Fruit fly (Drosophila melanogaster): ENCODE measurements around the gene CG14984.

The CG14984 gene

DNA sequence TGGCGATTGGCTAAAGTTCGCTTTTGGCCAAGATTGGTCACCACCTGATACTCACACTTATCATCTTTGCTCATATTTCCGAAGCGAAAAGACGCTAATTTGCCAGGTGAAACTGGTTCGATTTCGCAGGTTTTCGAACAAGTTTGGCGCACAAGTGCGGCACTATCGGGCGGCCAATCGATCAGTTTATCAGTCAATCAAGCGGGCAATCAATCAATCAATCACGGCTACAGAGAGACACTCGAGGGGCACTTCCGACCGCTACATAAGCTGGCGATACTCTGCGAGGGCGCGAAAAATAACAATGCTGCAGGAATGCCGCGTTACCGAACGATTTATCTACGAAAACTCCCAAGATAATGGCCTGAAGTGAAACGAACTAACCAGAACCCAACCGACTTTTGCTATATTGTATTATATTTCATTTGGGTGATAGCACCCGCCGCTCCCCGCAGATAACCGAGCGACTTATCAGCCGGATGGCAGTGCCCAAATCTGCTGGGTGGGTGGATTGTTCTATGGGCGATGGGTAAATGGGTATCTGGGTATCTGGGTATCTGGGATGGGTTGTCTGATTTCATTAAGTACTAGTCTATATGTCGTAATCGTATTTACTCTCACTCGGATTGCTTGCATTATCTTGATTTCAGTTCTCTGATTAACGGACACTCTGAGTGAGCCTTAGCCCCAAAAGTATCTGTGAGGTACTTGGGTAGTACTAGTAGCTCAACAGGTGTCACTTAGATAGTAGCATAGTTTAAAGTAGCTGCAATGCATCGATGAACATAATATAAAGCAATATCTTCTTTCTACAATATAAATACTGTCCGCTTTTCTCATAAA, 23.2 kb downstream of the CG14984 start:
- TF ChIP-seq CG15710 (tag; optimal IDR thresholded peaks at IDR 0.05): no peak
- TF ChIP-seq EcR (GFP tag; optimal IDR thresholded peaks at IDR 0.05): no peak
- TF ChIP-seq Ets98B (GFP tag; IDR thresholded peaks at IDR 0.05): no peak
- TF ChIP-seq CG32121 (GFP tag; IDR thresholded peaks at IDR 0.05): no peak
- TF ChIP-seq CG17806 (tag; optimal IDR thresholded peaks at IDR 0.05): no peak
- no peak for TF ChIP-seq CG13204 (GFP tag; optimal IDR thresholded peaks at IDR 0.05)
- no peak for TF ChIP-seq Pif1A (GFP tag; optimal IDR thresholded peaks at IDR 0.05)
- TF ChIP-seq D1 (tag; optimal IDR thresholded peaks at IDR 0.05): no peak
- no peak for TF ChIP-seq CG4496 (GFP tag; IDR thresholded peaks at IDR 0.05)
- no peak for TF ChIP-seq gl (tag; optimal IDR thresholded peaks at IDR 0.05)
- no peak for TF ChIP-seq CG34367 (tag; optimal IDR thresholded peaks at IDR 0.05)
- no peak for TF ChIP-seq CG12605 (GFP tag; IDR thresholded peaks at IDR 0.05)
- TF ChIP-seq Pif1B (GFP tag; optimal IDR thresholded peaks at IDR 0.05): no peak
- no peak for TF ChIP-seq CG14655 (GFP tag; optimal IDR thresholded peaks at IDR 0.05)
- no peak for TF ChIP-seq Snoo (tag; optimal IDR thresholded peaks at IDR 0.05)
- no peak for TF ChIP-seq CG8301 (tag; optimal IDR thresholded peaks at IDR 0.05)
- no peak for TF ChIP-seq fd96Ca (GFP tag; IDR thresholded peaks at IDR 0.05)

DNA sequence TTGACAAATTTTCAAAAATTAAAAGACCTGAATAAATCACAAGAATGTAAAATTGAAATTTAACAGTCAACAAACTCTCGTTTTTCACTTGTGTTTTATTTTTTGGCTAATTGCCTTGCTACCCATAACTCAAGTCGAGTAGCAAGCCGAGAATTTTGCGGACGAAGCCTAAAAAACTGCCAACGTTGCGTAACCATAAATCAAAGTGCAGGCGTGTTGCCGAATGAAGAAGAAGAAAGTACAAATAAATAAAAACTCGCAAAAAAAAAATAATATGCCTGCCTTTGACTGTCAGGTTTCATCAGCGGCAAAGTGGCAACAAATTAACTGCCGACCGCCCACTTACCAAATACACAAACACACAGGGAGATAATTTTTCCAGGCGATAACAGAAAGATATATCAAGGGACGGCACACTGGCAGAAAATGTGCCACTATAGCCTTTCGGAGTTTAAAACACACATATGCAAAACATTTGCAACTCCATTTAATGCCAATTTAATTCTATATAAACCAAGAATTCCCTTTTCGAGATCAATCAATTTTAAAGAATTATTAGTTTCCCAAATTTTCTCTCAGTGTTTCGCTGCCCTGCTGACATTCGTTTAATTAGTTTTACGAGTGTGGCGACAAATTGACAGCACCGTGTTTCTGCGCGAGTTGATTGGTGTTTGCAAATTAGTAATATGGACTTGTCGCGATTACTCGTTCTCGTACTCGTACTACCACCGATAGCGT, 24.0 kb downstream of the CG14984 start:
- TF ChIP-seq CG8301 (tag; optimal IDR thresholded peaks at IDR 0.05) (peak; percentile 29), EcR (GFP tag; optimal IDR thresholded peaks at IDR 0.05) (no peak), Pif1A (GFP tag; optimal IDR thresholded peaks at IDR 0.05) (peak; percentile 73), CG9948 (tag; optimal IDR thresholded peaks at IDR 0.05) (no peak), CG14655 (GFP tag; optimal IDR thresholded peaks at IDR 0.05) (peak; percentile 55), Ets98B (GFP tag; IDR thresholded peaks at IDR 0.05) (peak; percentile 74), CG4496 (GFP tag; IDR thresholded peaks at IDR 0.05) (peak; percentile 69), CG34367 (tag; optimal IDR thresholded peaks at IDR 0.05) (peak; percentile 54), CG12605 (GFP tag; IDR thresholded peaks at IDR 0.05) (peak; percentile 82), fd96Ca (GFP tag; IDR thresholded peaks at IDR 0.05) (peak; percentile 75), D1 (tag; optimal IDR thresholded peaks at IDR 0.05) (no peak), CG13204 (GFP tag; optimal IDR thresholded peaks at IDR 0.05) (no peak), Snoo (tag; optimal IDR thresholded peaks at IDR 0.05) (peak; percentile 82), Pif1B (GFP tag; optimal IDR thresholded peaks at IDR 0.05) (peak; percentile 72), CG17806 (tag; optimal IDR thresholded peaks at IDR 0.05) (peak; percentile 50), CG10348 (GFP tag; IDR thresholded peaks at IDR 0.05) (peak; percentile 43; the same call in 1 of the 2 replicates), CG32121 (GFP tag; IDR thresholded peaks at IDR 0.05) (peak; percentile 30; the same call in 1 of the 2 replicates), gl (tag; optimal IDR thresholded peaks at IDR 0.05) (no peak), CG15710 (tag; optimal IDR thresholded peaks at IDR 0.05) (peak; percentile 77), rn (GFP tag; IDR thresholded peaks at IDR 0.05) (no peak), CG8159 (tag; optimal IDR thresholded peaks at IDR 0.05) (peak; percentile 75)

DNA sequence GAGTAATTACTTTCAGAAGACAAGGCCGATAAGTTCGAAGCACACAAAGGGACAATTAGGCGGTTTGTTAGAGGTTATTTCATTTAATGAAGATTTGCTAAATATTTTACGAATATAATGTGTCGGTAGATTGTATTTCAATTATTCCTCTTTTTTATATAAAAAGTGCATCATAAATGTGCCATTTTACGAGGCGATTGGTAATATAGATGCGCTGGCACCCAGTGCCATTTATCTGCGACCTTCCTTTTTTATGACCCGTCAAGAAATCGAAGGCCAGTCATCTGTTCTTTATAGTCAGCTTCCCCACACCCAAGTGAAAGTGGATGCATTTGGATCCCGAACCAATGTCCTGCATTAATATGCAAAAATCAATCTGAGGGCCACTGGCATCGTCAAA, 24.9 kb downstream of the CG14984 start:
- no peak for TF ChIP-seq Ets98B (GFP tag; IDR thresholded peaks at IDR 0.05)
- no peak for TF ChIP-seq gl (tag; optimal IDR thresholded peaks at IDR 0.05)
- no peak for TF ChIP-seq CG4496 (GFP tag; IDR thresholded peaks at IDR 0.05)
- TF ChIP-seq D1 (tag; optimal IDR thresholded peaks at IDR 0.05): no peak
- no peak for TF ChIP-seq Pif1B (GFP tag; optimal IDR thresholded peaks at IDR 0.05)
- TF ChIP-seq Snoo (tag; optimal IDR thresholded peaks at IDR 0.05): no peak
- TF ChIP-seq Pif1A (GFP tag; optimal IDR thresholded peaks at IDR 0.05): no peak
- no peak for TF ChIP-seq CG34367 (tag; optimal IDR thresholded peaks at IDR 0.05)
- TF ChIP-seq CG9948 (tag; optimal IDR thresholded peaks at IDR 0.05): no peak
- TF ChIP-seq CG14655 (GFP tag; optimal IDR thresholded peaks at IDR 0.05): no peak
- TF ChIP-seq CG17806 (tag; optimal IDR thresholded peaks at IDR 0.05): no peak
- TF ChIP-seq CG8301 (tag; optimal IDR thresholded peaks at IDR 0.05): no peak
- no peak for TF ChIP-seq fd96Ca (GFP tag; IDR thresholded peaks at IDR 0.05)
- no peak for TF ChIP-seq CG13204 (GFP tag; optimal IDR thresholded peaks at IDR 0.05)

DNA sequence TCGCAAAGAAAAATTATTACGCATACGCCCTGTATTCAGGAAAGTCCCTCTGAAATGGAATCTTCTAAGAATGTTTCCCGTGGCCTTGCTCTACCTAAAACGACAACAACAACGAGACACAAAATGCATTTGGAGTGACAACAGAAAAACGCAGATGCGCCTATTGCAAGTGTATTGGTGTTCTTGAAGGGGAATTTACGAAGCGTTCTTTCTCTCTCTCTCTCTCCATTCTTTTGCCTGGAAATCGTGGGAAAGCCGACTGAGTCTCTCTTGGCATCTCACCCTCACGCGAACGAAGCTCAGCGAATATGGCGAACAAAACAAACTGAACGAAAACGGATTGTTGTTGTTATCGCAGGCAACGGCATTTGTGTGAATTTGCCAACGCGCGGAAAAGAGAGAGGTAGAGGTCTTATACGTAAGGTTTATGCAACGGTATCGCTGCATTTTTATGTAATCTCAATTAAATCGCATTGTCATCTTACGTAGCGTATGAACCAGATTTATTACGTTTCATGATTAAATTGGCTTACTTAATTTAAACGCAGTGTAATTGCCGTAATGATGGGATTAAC, 26.1 kb downstream of the CG14984 start:
- TF ChIP-seq CG10348 (GFP tag; IDR thresholded peaks at IDR 0.05) (no peak), CG13204 (GFP tag; optimal IDR thresholded peaks at IDR 0.05) (no peak), CG34367 (tag; optimal IDR thresholded peaks at IDR 0.05) (no peak), CG14655 (GFP tag; optimal IDR thresholded peaks at IDR 0.05) (no peak), D1 (tag; optimal IDR thresholded peaks at IDR 0.05) (no peak), Ets98B (GFP tag; IDR thresholded peaks at IDR 0.05) (no peak), fd96Ca (GFP tag; IDR thresholded peaks at IDR 0.05) (no peak), CG32121 (GFP tag; IDR thresholded peaks at IDR 0.05) (no peak), Pif1B (GFP tag; optimal IDR thresholded peaks at IDR 0.05) (no peak), CG15710 (tag; optimal IDR thresholded peaks at IDR 0.05) (no peak), EcR (GFP tag; optimal IDR thresholded peaks at IDR 0.05) (no peak), rn (GFP tag; IDR thresholded peaks at IDR 0.05) (no peak), CG17806 (tag; optimal IDR thresholded peaks at IDR 0.05) (no peak), CG8301 (tag; optimal IDR thresholded peaks at IDR 0.05) (no peak), gl (tag; optimal IDR thresholded peaks at IDR 0.05) (no peak)

DNA sequence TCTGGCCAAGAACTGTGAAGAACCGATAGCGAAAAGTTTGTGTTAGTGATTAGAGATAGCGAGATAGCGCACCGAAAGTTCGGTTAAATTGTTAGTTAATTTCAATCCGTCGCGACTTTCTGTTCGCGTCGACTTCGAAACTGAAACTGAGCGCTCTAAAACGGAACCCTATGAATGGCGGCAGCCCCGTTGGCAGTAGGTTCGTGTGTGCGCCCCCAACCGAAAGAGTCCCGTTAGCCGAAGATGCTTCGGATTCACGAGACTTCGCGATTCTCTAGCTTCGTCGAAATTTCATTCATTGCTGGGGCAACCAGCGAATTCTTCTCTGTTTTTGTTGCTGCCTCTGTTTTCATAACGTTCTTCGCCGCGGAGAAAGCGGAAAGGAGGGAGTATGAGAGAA, 26.9 kb downstream of the CG14984 start:
- no peak for TF ChIP-seq CG17806 (tag; optimal IDR thresholded peaks at IDR 0.05)

All from whole organism, pupa.